Worm (Caenorhabditis elegans): Measurements from ENCODE around the gene flcn-1.

DNA sequence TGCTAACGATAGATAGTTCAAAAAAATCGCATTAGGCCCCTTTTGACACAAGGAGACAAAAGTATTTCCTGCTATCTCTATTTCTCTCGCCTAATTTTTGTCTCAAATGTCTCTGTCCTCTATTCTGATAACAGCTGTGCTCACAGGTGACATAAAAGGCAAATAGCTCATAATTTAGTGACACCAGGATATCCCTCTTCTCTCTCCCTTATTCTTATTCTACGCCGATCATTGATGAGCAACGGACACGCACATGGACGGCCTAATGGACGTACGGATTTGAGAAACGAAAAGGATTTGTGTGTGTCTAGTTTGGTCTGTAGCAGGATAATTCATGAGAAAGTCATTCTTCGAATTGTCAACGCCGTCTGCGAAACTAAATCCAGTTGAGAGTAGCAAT is 7.4 kb downstream of the flcn-1 start:
- TF ChIP-seq nhr-237 (tag; optimal IDR thresholded peaks at IDR 0.05): no peak
- no peak for TF ChIP-seq ceh-82 (tag; optimal IDR thresholded peaks at IDR 0.05)
- no peak for TF ChIP-seq lin-39 (tag; optimal IDR thresholded peaks at IDR 0.05)
- TF ChIP-seq pha-4 (tag; optimal IDR thresholded peaks at IDR 0.05): no peak

All from whole organism, L3 larva.